Fruit fly (Drosophila melanogaster) whole organism, embryonic: ENCODE results near the gene Wnt6.

Source experiments
- CG10267 ChIP-seq: fragments of 200-800 bp; sonication (Bioruptor generic); optimal IDR thresholded peaks from 2 replicates; lab custom pipeline; 2018; ENCODE audit warnings: missing biosample characterization, mild to moderate bottlenecking, missing genetic modification characterization, moderate library complexity
- CG10366 ChIP-seq: fragments of 200-800 bp; sonication (Bioruptor generic); IDR thresholded peaks from 2 replicates; pipeline ENCODE4 v1.3.6; 2022; ENCODE audit warnings: missing biosample characterization, missing genetic modification characterization
- CG11504 ChIP-seq: fragments of 200-800 bp; sonication (Bioruptor generic); optimal IDR thresholded peaks from 3 replicates; lab custom pipeline; 2019; ENCODE audit warnings: missing biosample characterization, mild to moderate bottlenecking, missing genetic modification characterization, moderate library complexity
- CG12155 ChIP-seq: fragments of 200-800 bp; sonication (Bioruptor generic); optimal IDR thresholded peaks from 3 replicates; lab custom pipeline; 2016; ENCODE audit warnings: missing biosample characterization, missing genetic modification characterization
- CG14860 ChIP-seq: fragments of 200-800 bp; sonication (Bioruptor generic); IDR thresholded peaks from 3 replicates; pipeline ENCODE4 v1.3.6; 2022; ENCODE audit warnings: missing biosample characterization, missing genetic modification characterization; ENCODE audit not compliant: partially characterized antibody
- CG15073 ChIP-seq: fragments of 200-800 bp; sonication (Bioruptor generic); optimal IDR thresholded peaks from 2 replicates; lab custom pipeline; 2016; ENCODE audit warnings: missing biosample characterization, missing genetic modification characterization
- CG1529 ChIP-seq: fragments of 200-800 bp; sonication (Bioruptor generic); optimal IDR thresholded peaks from 3 replicates; lab custom pipeline; 2018; ENCODE audit warnings: missing biosample characterization, missing genetic modification characterization
- CG17359 ChIP-seq: fragments of 200-800 bp; sonication (Bioruptor generic); optimal IDR thresholded peaks from 3 replicates; lab custom pipeline; 2018; ENCODE audit warnings: missing biosample characterization, mild to moderate bottlenecking, missing genetic modification characterization, moderate library complexity
- CG17829 ChIP-seq: fragments of 200-800 bp; optimal IDR thresholded peaks from 2 replicates; lab custom pipeline; 2019; ENCODE audit warnings: missing biosample characterization, mild to moderate bottlenecking, missing genetic modification characterization, moderate library complexity
- CG2889 ChIP-seq: fragments of 200-800 bp; sonication (Bioruptor generic); IDR thresholded peaks from 3 replicates; pipeline ENCODE4 v1.3.6; 2022; ENCODE audit warnings: missing biosample characterization, missing genetic modification characterization
- CG30020 ChIP-seq: fragments of 200-800 bp; optimal IDR thresholded peaks from 2 replicates; lab custom pipeline; 2019; ENCODE audit warnings: missing biosample characterization, mild to moderate bottlenecking, missing genetic modification characterization, moderate library complexity
- CG3065 ChIP-seq: fragments of 200-800 bp; sonication (Bioruptor generic); optimal IDR thresholded peaks from 2 replicates; lab custom pipeline; 2016; ENCODE audit warnings: missing biosample characterization, missing genetic modification characterization
- CG6689 ChIP-seq: fragments of 200-800 bp; sonication (Bioruptor generic); IDR thresholded peaks from 2 replicates; pipeline ENCODE4 v1.3.6; 2022; ENCODE audit warnings: missing biosample characterization, missing genetic modification characterization
- CG8290 ChIP-seq, 3 experiments: fragments of 200-800 bp; sonication (Bioruptor generic); optimal IDR thresholded peaks; 2 replicates each; lab custom pipeline; 2016 to 2019; ENCODE audit warnings: missing biosample characterization in 3 of 3, missing genetic modification characterization in 3 of 3, mild to moderate bottlenecking in 2 of 3, moderate library complexity in 1 of 3
- CG8478 ChIP-seq: fragments of >200 bp; optimal IDR thresholded peaks from 2 replicates; lab custom pipeline; 2018
- CG9817 ChIP-seq: fragments of 200-800 bp; sonication (Bioruptor generic); optimal IDR thresholded peaks from 2 replicates; lab custom pipeline; 2018; ENCODE audit warnings: missing biosample characterization, mild to moderate bottlenecking, missing genetic modification characterization, moderate library complexity
- CG9876 ChIP-seq: fragments of 200-800 bp; sonication (Bioruptor generic); optimal IDR thresholded peaks from 2 replicates; lab custom pipeline; 2016; ENCODE audit warnings: missing biosample characterization, missing genetic modification characterization
- CHES-1-like ChIP-seq: fragments of 200-800 bp; sonication (Bioruptor generic); optimal IDR thresholded peaks from 2 replicates; lab custom pipeline; 2016; ENCODE audit warnings: missing biosample characterization, missing genetic modification characterization
- Drgx ChIP-seq: fragments of 200-800 bp; sonication (Bioruptor generic); IDR thresholded peaks from 2 replicates; pipeline ENCODE4 v1.3.6; 2022; ENCODE audit warnings: missing biosample characterization, missing genetic modification characterization
- Eip74EF ChIP-seq, 2 experiments: fragments of 200-800 bp in 1 of 2; fragments of >200 bp in 1 of 2; sonication (Bioruptor generic) in 1 of 2; optimal IDR thresholded peaks; 2 replicates each; lab custom pipeline; 2017 to 2019; ENCODE audit warnings: missing biosample characterization in 2 of 2, missing genetic modification characterization in 2 of 2, mild to moderate bottlenecking in 1 of 2, moderate library complexity in 1 of 2
- Fer2 ChIP-seq: fragments of 200-800 bp; sonication (Bioruptor generic); optimal IDR thresholded peaks from 2 replicates; lab custom pipeline; 2018; ENCODE audit warnings: missing biosample characterization, mild to moderate bottlenecking, missing genetic modification characterization, moderate library complexity
- Lhr ChIP-seq: fragments of 200-800 bp; sonication (Bioruptor generic); optimal IDR thresholded peaks from 3 replicates; lab custom pipeline; 2017; ENCODE audit warnings: mild to moderate bottlenecking, missing biosample characterization, missing genetic modification reagents, missing genetic modification characterization
- Oli ChIP-seq: fragments of 200-800 bp; sonication (Bioruptor generic); optimal IDR thresholded peaks from 2 replicates; lab custom pipeline; 2018; ENCODE audit warnings: missing biosample characterization, mild to moderate bottlenecking, missing genetic modification characterization, moderate library complexity
- Sox100B ChIP-seq: fragments of 200-800 bp; sonication (Bioruptor generic); optimal IDR thresholded peaks from 3 replicates; lab custom pipeline; 2018; ENCODE audit warnings: missing biosample characterization, mild to moderate bottlenecking, missing genetic modification characterization
- Sox102F ChIP-seq: fragments of 200-800 bp; sonication (Bioruptor generic); optimal IDR thresholded peaks from 2 replicates; lab custom pipeline; 2018; ENCODE audit warnings: missing biosample characterization, mild to moderate bottlenecking, missing genetic modification characterization, moderate library complexity
- Sry-β ChIP-seq: fragments of 200-800 bp; sonication (Bioruptor generic); optimal IDR thresholded peaks from 2 replicates; lab custom pipeline; 2018; ENCODE audit warnings: missing biosample characterization, mild to moderate bottlenecking, missing genetic modification characterization, moderate library complexity
- TFAM ChIP-seq: fragments of 200-800 bp; sonication (Bioruptor generic); optimal IDR thresholded peaks from 2 replicates; lab custom pipeline; 2017; ENCODE audit warnings: missing biosample characterization, missing genetic modification characterization, inconsistent platforms
- Taf1 ChIP-seq: fragments of 200-800 bp; sonication (Bioruptor generic); IDR thresholded peaks from 2 replicates; pipeline ENCODE4 v1.3.6; 2022; ENCODE audit warnings: missing biosample characterization, missing genetic modification characterization
- bbx ChIP-seq: fragments of 200-800 bp; sonication (Bioruptor generic); IDR thresholded peaks from 2 replicates; pipeline ENCODE4 v1.3.6; 2022; ENCODE audit warnings: missing biosample characterization, missing genetic modification characterization; ENCODE audit not compliant: partially characterized antibody
- cas ChIP-seq: fragments of 200-800 bp; sonication (Bioruptor generic); IDR thresholded peaks from 2 replicates; pipeline ENCODE4 v1.3.6; 2022; ENCODE audit warnings: missing biosample characterization, missing genetic modification characterization
- chn ChIP-seq: fragments of 200-800 bp; sonication (Bioruptor generic); optimal IDR thresholded peaks from 2 replicates; lab custom pipeline; 2016; ENCODE audit warnings: missing biosample characterization, missing genetic modification characterization
- croc ChIP-seq: fragments of 200-800 bp; sonication (Bioruptor generic); conservative IDR thresholded peaks from 3 replicates; pipeline ENCODE4 v1.3.6; 2022; ENCODE audit warnings: missing biosample characterization, missing genetic modification characterization
- danr ChIP-seq: fragments of 200-800 bp; sonication (Bioruptor generic); IDR thresholded peaks from 2 replicates; pipeline ENCODE4 v1.3.6; 2022; ENCODE audit warnings: missing biosample characterization, missing genetic modification characterization
- dati ChIP-seq: fragments of 200-800 bp; sonication (Bioruptor generic); IDR thresholded peaks from 2 replicates; pipeline ENCODE4 v1.3.6; 2022; ENCODE audit warnings: missing biosample characterization, missing genetic modification characterization
- en ChIP-seq: fragments of 200-800 bp; sonication (Bioruptor generic); optimal IDR thresholded peaks from 2 replicates; lab custom pipeline; 2016; ENCODE audit warnings: missing biosample characterization, missing genetic modification characterization
- ewg ChIP-seq: fragments of 200-800 bp; sonication (Bioruptor generic); optimal IDR thresholded peaks from 3 replicates; lab custom pipeline; 2017; ENCODE audit warnings: mild to moderate bottlenecking, missing biosample characterization, missing genetic modification reagents, missing genetic modification characterization
- exex ChIP-seq: fragments of 200-800 bp; sonication (Bioruptor generic); optimal IDR thresholded peaks from 4 replicates; lab custom pipeline; 2018; ENCODE audit warnings: missing biosample characterization, mild to moderate bottlenecking, missing genetic modification characterization, moderate library complexity
- eyg ChIP-seq: fragments of 200-800 bp; sonication (Bioruptor generic); optimal IDR thresholded peaks from 3 replicates; lab custom pipeline; 2016; ENCODE audit warnings: missing biosample characterization, missing genetic modification characterization
- fd64A ChIP-seq: fragments of 200-800 bp; sonication (Bioruptor generic); optimal IDR thresholded peaks from 3 replicates; lab custom pipeline; 2018; ENCODE audit warnings: missing biosample characterization, mild to moderate bottlenecking, missing genetic modification characterization
- grn ChIP-seq: fragments of 200-800 bp; sonication (Bioruptor generic); optimal IDR thresholded peaks from 3 replicates; lab custom pipeline; 2017; ENCODE audit warnings: missing biosample characterization, missing genetic modification characterization
- knrl ChIP-seq: fragments of 200-800 bp; sonication (Bioruptor generic); IDR thresholded peaks from 3 replicates; pipeline ENCODE4 v1.3.6; 2022; ENCODE audit warnings: missing biosample characterization, missing genetic modification characterization; ENCODE audit not compliant: partially characterized antibody
- nau ChIP-seq: fragments of 200-800 bp; sonication (Bioruptor generic); optimal IDR thresholded peaks from 3 replicates; lab custom pipeline; 2017; ENCODE audit warnings: missing biosample characterization, mild to moderate bottlenecking, missing genetic modification characterization, missing genetic modification reagents
- onecut ChIP-seq: fragments of 200-800 bp; sonication (Bioruptor generic); IDR thresholded peaks from 2 replicates; pipeline ENCODE4 v1.3.6; 2022; ENCODE audit warnings: missing biosample characterization, missing genetic modification characterization
- ro ChIP-seq: fragments of 200-800 bp; sonication (Bioruptor generic); IDR thresholded peaks from 2 replicates; pipeline ENCODE4 v1.3.6; 2022; ENCODE audit warnings: missing biosample characterization, missing genetic modification characterization
- slp2 ChIP-seq: fragments of 200-800 bp; sonication (Bioruptor generic); optimal IDR thresholded peaks from 2 replicates; lab custom pipeline; 2016; ENCODE audit warnings: missing biosample characterization, missing genetic modification characterization
- ssp ChIP-seq: fragments of 200-800 bp; sonication (Bioruptor generic); IDR thresholded peaks from 2 replicates; pipeline ENCODE4 v1.3.6; 2022; ENCODE audit warnings: missing biosample characterization, missing genetic modification characterization
- tin ChIP-seq: fragments of 200-800 bp; sonication (Bioruptor generic); optimal IDR thresholded peaks from 3 replicates; lab custom pipeline; 2016; ENCODE audit warnings: missing biosample characterization, missing genetic modification characterization
- trem ChIP-seq: fragments of 200-800 bp; optimal IDR thresholded peaks from 3 replicates; lab custom pipeline; 2019; ENCODE audit warnings: missing biosample characterization, mild to moderate bottlenecking, missing genetic modification characterization, moderate library complexity
- wor ChIP-seq: fragments of 200-800 bp; sonication (Bioruptor generic); IDR thresholded peaks from 2 replicates; pipeline ENCODE4 v1.3.6; 2022; ENCODE audit warnings: missing biosample characterization, missing genetic modification characterization
- zen2 ChIP-seq: fragments of 200-800 bp; sonication (Bioruptor generic); IDR thresholded peaks from 3 replicates; pipeline ENCODE4 v1.3.6; 2022; ENCODE audit warnings: missing biosample characterization, missing genetic modification characterization; ENCODE audit not compliant: partially characterized antibody

Wnt6 gene

dm6 chr2L:7313233-7313858 lies 20.2 kb upstream of the Wnt6 start (continued):
- peak; percentile 87 for TF ChIP-seq Drgx (GFP tag; lab: Robert Waterston, UW)
- TF ChIP-seq CG11504 (tag; lab: Kevin White, UChicago) = peak; percentile 1
- no peak for TF ChIP-seq nau (GFP tag; lab: Kevin White, UChicago)
- no peak for TF ChIP-seq dati
- no peak for TF ChIP-seq CG15073 (GFP tag; lab: Kevin White, UChicago)
- no peak for TF ChIP-seq danr (GFP tag; lab: Robert Waterston, UW)
- TF ChIP-seq Taf1 (GFP tag; lab: Robert Waterston, UW) = no peak
- TF ChIP-seq CG1529 (GFP tag; lab: Kevin White, UChicago) = no peak
- TF ChIP-seq trem = no peak
- no peak for TF ChIP-seq ewg (GFP tag; lab: Kevin White, UChicago)
- TF ChIP-seq CG9876 (GFP tag; lab: Kevin White, UChicago) = no peak
- TF ChIP-seq Sry-β (GFP tag; lab: Kevin White, UChicago) = no peak
- TF ChIP-seq zen2 (GFP tag; lab: Robert Waterston, UW) = no peak
- no peak for TF ChIP-seq CHES-1-like (GFP tag; lab: Kevin White, UChicago)
- no peak for TF ChIP-seq TFAM (GFP tag; lab: Kevin White, UChicago)
- peak; percentile 11 for TF ChIP-seq Lhr (GFP tag; lab: Kevin White, UChicago)
- TF ChIP-seq knrl = no peak
- TF ChIP-seq CG10267 = peak; percentile 20
- peak; percentile 30 for TF ChIP-seq tin (GFP tag; lab: Kevin White, UChicago)
- TF ChIP-seq fd64A (GFP tag; lab: Kevin White, UChicago) = no peak
- 0 out of 2 replicates have a peak, but pooled peaks have one; percentile 32 for TF ChIP-seq CG10366
- TF ChIP-seq Sox102F (GFP tag; lab: Kevin White, UChicago) = peak; percentile 9
- TF ChIP-seq Fer2 = no peak
- no peak for TF ChIP-seq Eip74EF (GFP tag; optimal IDR thresholded peaks at IDR 0.05; lab: Kevin White, UChicago)
- peak; percentile 65 for TF ChIP-seq CG6689 (GFP tag; lab: Robert Waterston, UW)
- no peak for TF ChIP-seq CG3065 (GFP tag; lab: Kevin White, UChicago)
- peak; percentile 29; the same call in 1 of the 2 replicates for TF ChIP-seq ro (GFP tag; lab: Robert Waterston, UW)
- no peak for TF ChIP-seq onecut
- no peak for TF ChIP-seq CG9817 (tag; lab: Kevin White, UChicago)
- no peak for TF ChIP-seq CG8478 (lab: Kevin White, UChicago)
- TF ChIP-seq grn = no peak
- TF ChIP-seq CG12155 = no peak
- peak; percentile 51 for TF ChIP-seq wor (GFP tag; lab: Robert Waterston, UW)
- TF ChIP-seq exex (tag; lab: Kevin White, UChicago) = no peak
- no peak for TF ChIP-seq CG8290 (GFP tag; optimal IDR thresholded peaks at IDR 0.05; lab: Kevin White, UChicago)
- TF ChIP-seq CG8290 (tag; optimal IDR thresholded peaks at IDR 0.05; lab: Kevin White, UChicago) = no peak
- TF ChIP-seq CG2889 (GFP tag; lab: Robert Waterston, UW) = no peak
- no peak for TF ChIP-seq bbx (GFP tag; lab: Robert Waterston, UW)
- TF ChIP-seq Sox100B (GFP tag; lab: Kevin White, UChicago) = no peak
- peak; percentile 38 for TF ChIP-seq chn
- no peak for TF ChIP-seq cas (GFP tag; lab: Robert Waterston, UW)
- TF ChIP-seq en (GFP tag; lab: Kevin White, UChicago) = no peak
- peak; percentile 12 for TF ChIP-seq CG17829 (tag; lab: Kevin White, UChicago)
- no peak for TF ChIP-seq eyg (GFP tag; lab: Kevin White, UChicago)
- no peak for TF ChIP-seq Oli (tag; lab: Kevin White, UChicago)
- TF ChIP-seq ssp (GFP tag; lab: Robert Waterston, UW) = peak; percentile 24; the same call in 1 of the 2 replicates
- TF ChIP-seq CG17359 = no peak
- no peak for TF ChIP-seq CG30020
- peak; percentile 38; the same call in 2 of the 3 replicates for TF ChIP-seq croc (GFP tag; lab: Robert Waterston, UW)
- peak; percentile 21 for TF ChIP-seq slp2 (GFP tag; lab: Kevin White, UChicago)
- TF ChIP-seq CG14860 = no peak
